Fruit fly (Drosophila melanogaster) whole organism, embryonic: ENCODE measurements around the gene Ocrl.

ENCODE experiments used
- Aef1 ChIP-seq: fragments of 200-800 bp; sonication (Bioruptor generic); IDR thresholded peaks from 3 replicates; pipeline ENCODE4 v1.3.6; 2022; ENCODE audit warnings: missing biosample characterization, missing genetic modification characterization
- Asciz ChIP-seq: fragments of 200-800 bp; sonication (Bioruptor generic); optimal IDR thresholded peaks from 2 replicates; lab custom pipeline; 2017; ENCODE audit warnings: missing biosample characterization, mild to moderate bottlenecking, missing genetic modification characterization, missing genetic modification reagents
- Atf3 ChIP-seq: fragments of 200-800 bp; sonication (Bioruptor generic); optimal IDR thresholded peaks from 3 replicates; lab custom pipeline; 2016; ENCODE audit warnings: missing biosample characterization, missing genetic modification characterization
- B-H2 ChIP-seq: fragments of 200-800 bp; sonication (Bioruptor generic); optimal IDR thresholded peaks from 2 replicates; lab custom pipeline; 2018; ENCODE audit warnings: missing biosample characterization, mild to moderate bottlenecking, missing genetic modification characterization
- CG11695 ChIP-seq: fragments of 200-800 bp; sonication (Bioruptor generic); IDR thresholded peaks from 3 replicates; pipeline ENCODE4 v1.3.6; 2022; ENCODE audit warnings: missing biosample characterization, missing genetic modification characterization
- CG12659 ChIP-seq: fragments of 200-800 bp; sonication (Bioruptor generic); optimal IDR thresholded peaks from 3 replicates; lab custom pipeline; 2017; ENCODE audit warnings: mild to moderate bottlenecking, missing biosample characterization, missing genetic modification reagents, missing genetic modification characterization
- CG13296 ChIP-seq: fragments of 200-800 bp; sonication (Bioruptor generic); optimal IDR thresholded peaks from 3 replicates; lab custom pipeline; 2018; ENCODE audit warnings: missing biosample characterization, mild to moderate bottlenecking, missing genetic modification characterization
- CG13424 ChIP-seq: fragments of 200-800 bp; sonication (Bioruptor generic); optimal IDR thresholded peaks from 2 replicates; lab custom pipeline; 2019; ENCODE audit warnings: missing biosample characterization, mild to moderate bottlenecking, missing genetic modification characterization, moderate library complexity
- CG1529 ChIP-seq: fragments of 200-800 bp; sonication (Bioruptor generic); optimal IDR thresholded peaks from 3 replicates; lab custom pipeline; 2018; ENCODE audit warnings: missing biosample characterization, missing genetic modification characterization
- CG17802 ChIP-seq: fragments of 200-800 bp; sonication (Bioruptor generic); optimal IDR thresholded peaks from 2 replicates; lab custom pipeline; 2018; ENCODE audit warnings: missing biosample characterization, mild to moderate bottlenecking, missing genetic modification characterization, moderate library complexity
- CG18619 ChIP-seq: fragments of 200-800 bp; sonication (Bioruptor generic); optimal IDR thresholded peaks from 3 replicates; lab custom pipeline; 2017; ENCODE audit warnings: missing biosample characterization, mild to moderate bottlenecking, missing genetic modification characterization
- CG2120 ChIP-seq: fragments of 200-800 bp; sonication (Bioruptor generic); optimal IDR thresholded peaks from 3 replicates; lab custom pipeline; 2016; ENCODE audit warnings: missing biosample characterization, missing genetic modification characterization
- CG2678 ChIP-seq: fragments of 200-800 bp; sonication (Bioruptor generic); optimal IDR thresholded peaks from 3 replicates; lab custom pipeline; 2019; ENCODE audit warnings: missing biosample characterization, mild to moderate bottlenecking, missing genetic modification characterization, moderate library complexity
- CG2712 ChIP-seq: fragments of 200-800 bp; optimal IDR thresholded peaks from 3 replicates; lab custom pipeline; 2019; ENCODE audit warnings: missing biosample characterization, mild to moderate bottlenecking, missing genetic modification characterization, moderate library complexity
- CG34376 ChIP-seq: fragments of 200-800 bp; sonication (Bioruptor generic); optimal IDR thresholded peaks from 2 replicates; lab custom pipeline; 2018; ENCODE audit warnings: missing biosample characterization, mild to moderate bottlenecking, missing genetic modification characterization
- CG4820 ChIP-seq: fragments of 200-800 bp; sonication (Bioruptor generic); optimal IDR thresholded peaks from 3 replicates; lab custom pipeline; 2016; ENCODE audit warnings: missing biosample characterization, missing genetic modification characterization
- CG7357 ChIP-seq: fragments of 200-800 bp; sonication (Bioruptor generic); IDR thresholded peaks from 3 replicates; pipeline ENCODE4 v1.3.6; 2022; ENCODE audit warnings: missing biosample characterization, missing genetic modification characterization
- CG7745 ChIP-seq: fragments of 200-800 bp; sonication (Bioruptor generic); optimal IDR thresholded peaks from 2 replicates; lab custom pipeline; 2018; ENCODE audit warnings: missing biosample characterization, mild to moderate bottlenecking, missing genetic modification characterization, moderate library complexity
- CG8290 ChIP-seq, 3 experiments: fragments of 200-800 bp; sonication (Bioruptor generic); optimal IDR thresholded peaks; 2 replicates each; lab custom pipeline; 2016 to 2019; ENCODE audit warnings: missing biosample characterization in 3 of 3, missing genetic modification characterization in 3 of 3, mild to moderate bottlenecking in 2 of 3, moderate library complexity in 1 of 3
- CG8924 ChIP-seq: fragments of 200-800 bp; optimal IDR thresholded peaks from 3 replicates; lab custom pipeline; 2019; ENCODE audit warnings: missing biosample characterization, mild to moderate bottlenecking, missing genetic modification characterization, moderate library complexity
- CG9797 ChIP-seq: fragments of 200-800 bp; sonication (Bioruptor generic); optimal IDR thresholded peaks from 3 replicates; lab custom pipeline; 2018; ENCODE audit warnings: missing biosample characterization, mild to moderate bottlenecking, missing genetic modification characterization
- E2f1 ChIP-seq: fragments of 200-800 bp; sonication (Bioruptor generic); IDR thresholded peaks from 2 replicates; pipeline ENCODE4 v1.3.6; 2022; ENCODE audit warnings: missing biosample characterization, missing genetic modification characterization
- Hr78 ChIP-seq, 2 experiments: fragments of 200-800 bp in 1 of 2; fragments of >200 bp in 1 of 2; sonication (Bioruptor generic) in 1 of 2; optimal IDR thresholded peaks; 2 replicates each; lab custom pipeline; 2017 to 2019; ENCODE audit warnings: missing biosample characterization in 2 of 2, missing genetic modification characterization in 2 of 2, mild to moderate bottlenecking in 1 of 2, moderate library complexity in 1 of 2
- MESR4 ChIP-seq: fragments of 200-800 bp; sonication (Bioruptor generic); optimal IDR thresholded peaks from 2 replicates; lab custom pipeline; 2018; ENCODE audit warnings: missing biosample characterization, mild to moderate bottlenecking, missing genetic modification characterization, moderate library complexity
- Myb ChIP-seq: fragments of 200-800 bp; sonication (Bioruptor generic); optimal IDR thresholded peaks from 2 replicates; lab custom pipeline; 2016; ENCODE audit warnings: missing biosample characterization, missing genetic modification characterization
- Sin3A ChIP-seq: fragments of >200 bp; optimal IDR thresholded peaks from 2 replicates; lab custom pipeline; 2018
- Six4 ChIP-seq: fragments of 200-800 bp; sonication (Bioruptor generic); optimal IDR thresholded peaks from 2 replicates; lab custom pipeline; 2016; ENCODE audit warnings: missing biosample characterization, missing genetic modification characterization
- Sry-δ ChIP-seq: fragments of 200-800 bp; sonication (Bioruptor generic); optimal IDR thresholded peaks from 2 replicates; lab custom pipeline; 2016; ENCODE audit warnings: missing biosample characterization, missing genetic modification characterization
- Stat92E ChIP-seq, 3 experiments: fragments of >200 bp in 2 of 3; fragments of 200-800 bp in 1 of 3; sonication (Bioruptor generic) in 1 of 3; optimal IDR thresholded peaks; 2 replicates each; lab custom pipeline; 2017 to 2019; ENCODE audit warnings: missing biosample characterization in 3 of 3, missing genetic modification characterization in 3 of 3, mild to moderate bottlenecking in 1 of 3, moderate library complexity in 1 of 3
- Tbp ChIP-seq: fragments of >200 bp; optimal IDR thresholded peaks from 2 replicates; lab custom pipeline; 2018; ENCODE audit warnings: missing biosample characterization, missing genetic modification characterization
- YL-1 ChIP-seq: fragments of 200-800 bp; sonication (Bioruptor generic); optimal IDR thresholded peaks from 3 replicates; lab custom pipeline; 2017; ENCODE audit warnings: missing biosample characterization, mild to moderate bottlenecking, missing genetic modification characterization
- dati ChIP-seq: fragments of 200-800 bp; sonication (Bioruptor generic); IDR thresholded peaks from 2 replicates; pipeline ENCODE4 v1.3.6; 2022; ENCODE audit warnings: missing biosample characterization, missing genetic modification characterization
- gem ChIP-seq: fragments of 200-800 bp; sonication (Bioruptor generic); optimal IDR thresholded peaks from 2 replicates; lab custom pipeline; 2019; ENCODE audit warnings: missing biosample characterization, mild to moderate bottlenecking, missing genetic modification characterization, moderate library complexity
- gfzf ChIP-seq: fragments of 200-800 bp; sonication (Bioruptor generic); optimal IDR thresholded peaks from 2 replicates; lab custom pipeline; 2016; ENCODE audit warnings: missing biosample characterization, mild to moderate bottlenecking, missing genetic modification characterization, moderate library complexity
- her ChIP-seq: fragments of 200-800 bp; sonication (Bioruptor generic); optimal IDR thresholded peaks from 2 replicates; lab custom pipeline; 2016; ENCODE audit warnings: missing biosample characterization, missing genetic modification characterization
- kah ChIP-seq: fragments of 200-800 bp; sonication (Bioruptor generic); optimal IDR thresholded peaks from 2 replicates; lab custom pipeline; 2018; ENCODE audit warnings: missing biosample characterization, mild to moderate bottlenecking, missing genetic modification characterization
- lmd ChIP-seq: fragments of 200-800 bp; sonication (Bioruptor generic); IDR thresholded peaks from 2 replicates; pipeline ENCODE4 v1.3.6; 2022; ENCODE audit warnings: missing biosample characterization, missing genetic modification characterization
- lov ChIP-seq, 2 experiments: fragments of 200-800 bp in 1 of 2; fragments of >200 bp in 1 of 2; sonication (Bioruptor generic) in 1 of 2; IDR thresholded peaks in 1 of 2; optimal IDR thresholded peaks in 1 of 2; 2 replicates in 1 of 2; 3 replicates in 1 of 2; pipeline versions ENCODE4 v1.3.6 to Lab custom; 2017 to 2022; ENCODE audit warnings: missing biosample characterization in 1 of 2, missing genetic modification characterization in 1 of 2
- mam ChIP-seq: fragments of 200-800 bp; sonication (Bioruptor generic); optimal IDR thresholded peaks from 3 replicates; lab custom pipeline; 2016; ENCODE audit warnings: missing biosample characterization, missing genetic modification characterization
- phol ChIP-seq: fragments of 200-800 bp; sonication (Bioruptor generic); optimal IDR thresholded peaks from 3 replicates; lab custom pipeline; 2018; ENCODE audit warnings: missing biosample characterization, mild to moderate bottlenecking, missing genetic modification characterization, moderate library complexity
- pzg ChIP-seq: fragments of 200-800 bp; sonication (Bioruptor generic); optimal IDR thresholded peaks from 3 replicates; lab custom pipeline; 2018; ENCODE audit warnings: missing biosample characterization, mild to moderate bottlenecking, missing genetic modification characterization, moderate library complexity
- run ChIP-seq: fragments of 200-800 bp; sonication (Bioruptor generic); optimal IDR thresholded peaks from 3 replicates; lab custom pipeline; 2018; ENCODE audit warnings: missing biosample characterization, mild to moderate bottlenecking, missing genetic modification characterization
- sr ChIP-seq: fragments of 200-800 bp; sonication (Bioruptor generic); IDR thresholded peaks from 3 replicates; pipeline ENCODE4 v1.3.6; 2022; ENCODE audit warnings: missing biosample characterization, missing genetic modification characterization
- stwl ChIP-seq: fragments of 200-800 bp; sonication (Bioruptor generic); optimal IDR thresholded peaks from 3 replicates; lab custom pipeline; 2018; ENCODE audit warnings: missing biosample characterization, mild to moderate bottlenecking, missing genetic modification characterization, moderate library complexity
- tll ChIP-seq, 2 experiments: fragments of 200-800 bp in 1 of 2; fragments of >200 bp in 1 of 2; sonication (Bioruptor generic) in 1 of 2; optimal IDR thresholded peaks; 2 replicates each; lab custom pipeline; 2017 to 2019; ENCODE audit warnings: missing biosample characterization in 2 of 2, missing genetic modification characterization in 2 of 2, mild to moderate bottlenecking in 1 of 2, moderate library complexity in 1 of 2
- trem ChIP-seq: fragments of 200-800 bp; optimal IDR thresholded peaks from 3 replicates; lab custom pipeline; 2019; ENCODE audit warnings: missing biosample characterization, mild to moderate bottlenecking, missing genetic modification characterization, moderate library complexity
- twi ChIP-seq: fragments of 200-800 bp; optimal IDR thresholded peaks from 2 replicates; lab custom pipeline; 2019; ENCODE audit warnings: missing biosample characterization, mild to moderate bottlenecking, missing genetic modification characterization, moderate library complexity
- vfl ChIP-seq: fragments of 200-800 bp; sonication (Bioruptor generic); optimal IDR thresholded peaks from 2 replicates; lab custom pipeline; 2016; ENCODE audit warnings: missing biosample characterization, missing genetic modification characterization
- wek ChIP-seq: fragments of 200-800 bp; sonication (Bioruptor generic); optimal IDR thresholded peaks from 3 replicates; lab custom pipeline; 2018; ENCODE audit warnings: missing biosample characterization, mild to moderate bottlenecking, missing genetic modification characterization, moderate library complexity

Ocrl gene

dm6 chrX:1901605-1902136, 21.1 kb upstream of the Ocrl start, which contains the start of gene Ldaf1 (continued):
- peak; percentile 4 for TF ChIP-seq YL-1 (GFP tag; lab: Kevin White, UChicago)
- TF ChIP-seq CG13296 (GFP tag; lab: Kevin White, UChicago) = no peak
- no peak for TF ChIP-seq Sin3A
- TF ChIP-seq Hr78 (GFP tag; optimal IDR thresholded peaks at IDR 0.05; lab: Kevin White, UChicago) = peak in 1 of 2 experiments; percentile 55
- TF ChIP-seq E2f1 = no peak
- TF ChIP-seq Stat92E (GFP tag; optimal IDR thresholded peaks at IDR 0.05; lab: Kevin White, UChicago) = no peak
- peak; percentile 5 for TF ChIP-seq phol (tag; lab: Kevin White, UChicago)
- TF ChIP-seq tll (GFP tag; optimal IDR thresholded peaks at IDR 0.05; lab: Kevin White, UChicago) = no peak
- no peak for TF ChIP-seq kah
- no peak for TF ChIP-seq CG4820 (GFP tag; lab: Kevin White, UChicago)
- TF ChIP-seq CG8924 (tag; lab: Kevin White, UChicago) = peak; percentile 2
- TF ChIP-seq CG1529 (GFP tag; lab: Kevin White, UChicago) = no peak
- no peak for TF ChIP-seq wek (GFP tag; lab: Kevin White, UChicago)
- no peak for TF ChIP-seq CG17802 (tag; lab: Kevin White, UChicago)
- TF ChIP-seq run (tag; lab: Kevin White, UChicago) = no peak
- TF ChIP-seq Atf3 (GFP tag; lab: Kevin White, UChicago) = no peak
- TF ChIP-seq Sry-δ = peak; percentile 5
- no peak for TF ChIP-seq Tbp (GFP tag; lab: Kevin White, UChicago)
- TF ChIP-seq CG34376 = peak; percentile 2
- no peak for TF ChIP-seq twi (tag; lab: Kevin White, UChicago)
- no peak for TF ChIP-seq lov (optimal IDR thresholded peaks at IDR 0.05; lab: Kevin White, UChicago)
- TF ChIP-seq lov (GFP tag; IDR thresholded peaks at IDR 0.05; lab: Robert Waterston, UW) = no peak
- TF ChIP-seq CG12659 (GFP tag; lab: Kevin White, UChicago) = peak; percentile 28
- no peak for TF ChIP-seq CG11695 (GFP tag; lab: Robert Waterston, UW)
- peak; percentile 7 for TF ChIP-seq CG2120 (GFP tag; lab: Kevin White, UChicago)
- TF ChIP-seq Myb (GFP tag; lab: Kevin White, UChicago) = peak; percentile 55
- TF ChIP-seq pzg (GFP tag; lab: Kevin White, UChicago) = peak; percentile 33
- TF ChIP-seq trem (tag; lab: Kevin White, UChicago) = peak; percentile 28
- TF ChIP-seq CG9797 = no peak
- no peak for TF ChIP-seq CG18619 (GFP tag; lab: Kevin White, UChicago)
- peak; percentile 19 for TF ChIP-seq B-H2
- no peak for TF ChIP-seq sr (GFP tag; lab: Robert Waterston, UW)
- no peak for TF ChIP-seq CG7357 (GFP tag; lab: Robert Waterston, UW)
- no peak for TF ChIP-seq CG7745 (tag; lab: Kevin White, UChicago)
- peak; percentile 11 for TF ChIP-seq CG2678
- peak; percentile 16 for TF ChIP-seq gem (tag; lab: Kevin White, UChicago)
- TF ChIP-seq CG13424 = peak; percentile 5
- no peak for TF ChIP-seq CG8290 (GFP tag; optimal IDR thresholded peaks at IDR 0.05; lab: Kevin White, UChicago)
- TF ChIP-seq CG8290 (tag; optimal IDR thresholded peaks at IDR 0.05; lab: Kevin White, UChicago) = peak in 1 of 2 experiments; percentile 5
- no peak for TF ChIP-seq Aef1
- TF ChIP-seq Six4 (GFP tag; lab: Kevin White, UChicago) = no peak
- TF ChIP-seq MESR4 (GFP tag; lab: Kevin White, UChicago) = peak; percentile 20
- TF ChIP-seq her (GFP tag; lab: Kevin White, UChicago) = no peak
- TF ChIP-seq dati (GFP tag; lab: Robert Waterston, UW) = no peak
- TF ChIP-seq gfzf (GFP tag; lab: Kevin White, UChicago) = no peak
- TF ChIP-seq vfl (GFP tag; lab: Kevin White, UChicago) = no peak
- TF ChIP-seq CG2712 = no peak
- peak; percentile 40 for TF ChIP-seq stwl (tag; lab: Kevin White, UChicago)
- TF ChIP-seq lmd (GFP tag; lab: Robert Waterston, UW) = no peak
- no peak for TF ChIP-seq Asciz (GFP tag; lab: Kevin White, UChicago)
- no peak for TF ChIP-seq mam
